Fruit fly (Drosophila melanogaster) S2 (cell line): ENCODE measurements around the gene CG18269.

Source experiments
- CG8478 ChIP-seq: fragments of >200 bp; optimal IDR thresholded peaks from 2 replicates; lab custom pipeline; 2018
- CTCF ChIP-seq, 2 experiments: fragments of >200 bp; optimal IDR thresholded peaks; 2 replicates each; lab custom pipeline; 2018

- TF ChIP-seq CG8478 (lab: Kevin White, UChicago): no peak
- TF ChIP-seq CTCF (optimal IDR thresholded peaks at IDR 0.05; lab: Kevin White, UChicago): no peak
These were observed 43.7 kb upstream of the CG18269 start for dm6 chr2L:5507823-5508438.
